Fruit fly (Drosophila melanogaster) whole organism, embryonic: ENCODE measurements around the gene Lcp65Ag3.
A peak's percentile ranks its signal among the peaks of the same experiment; 100 is the strongest.

Source experiments
- Atf-2 ChIP-seq: fragments of 200-800 bp; sonication (Bioruptor generic); optimal IDR thresholded peaks from 2 replicates; lab custom pipeline; 2016; ENCODE audit warnings: missing biosample characterization, missing genetic modification characterization
- Atf3 ChIP-seq: fragments of 200-800 bp; sonication (Bioruptor generic); optimal IDR thresholded peaks from 3 replicates; lab custom pipeline; 2016; ENCODE audit warnings: missing biosample characterization, missing genetic modification characterization
- B-H1 ChIP-seq: fragments of 200-800 bp; sonication (Bioruptor generic); IDR thresholded peaks from 3 replicates; pipeline ENCODE4 v1.3.6; 2022; ENCODE audit warnings: missing biosample characterization, missing genetic modification characterization
- BEAF-32 ChIP-seq: fragments of 200-800 bp; sonication (Bioruptor generic); optimal IDR thresholded peaks from 3 replicates; lab custom pipeline; 2017; ENCODE audit warnings: missing biosample characterization, missing genetic modification characterization, mild to moderate bottlenecking, moderate library complexity, missing genetic modification reagents
- Bdp1 ChIP-seq: fragments of 200-800 bp; sonication (Bioruptor generic); optimal IDR thresholded peaks from 3 replicates; lab custom pipeline; 2016; ENCODE audit warnings: missing biosample characterization, missing genetic modification characterization
- CG1024 ChIP-seq: fragments of 200-800 bp; sonication (Bioruptor generic); IDR thresholded peaks from 2 replicates; pipeline ENCODE4 v1.3.6; 2022; ENCODE audit warnings: missing biosample characterization, missing genetic modification characterization
- CG10267 ChIP-seq: fragments of 200-800 bp; sonication (Bioruptor generic); optimal IDR thresholded peaks from 2 replicates; lab custom pipeline; 2018; ENCODE audit warnings: missing biosample characterization, mild to moderate bottlenecking, missing genetic modification characterization, moderate library complexity
- CG10366 ChIP-seq: fragments of 200-800 bp; sonication (Bioruptor generic); IDR thresholded peaks from 2 replicates; pipeline ENCODE4 v1.3.6; 2022; ENCODE audit warnings: missing biosample characterization, missing genetic modification characterization
- CG12391 ChIP-seq: fragments of 200-800 bp; sonication (Bioruptor generic); optimal IDR thresholded peaks from 3 replicates; lab custom pipeline; 2018; ENCODE audit warnings: missing biosample characterization, mild to moderate bottlenecking, missing genetic modification characterization, moderate library complexity
- CG13894 ChIP-seq: fragments of 200-800 bp; sonication (Bioruptor generic); optimal IDR thresholded peaks from 3 replicates; lab custom pipeline; 2018; ENCODE audit warnings: missing biosample characterization, mild to moderate bottlenecking, missing genetic modification characterization, moderate library complexity
- CG15073 ChIP-seq: fragments of 200-800 bp; sonication (Bioruptor generic); optimal IDR thresholded peaks from 2 replicates; lab custom pipeline; 2016; ENCODE audit warnings: missing biosample characterization, missing genetic modification characterization
- CG17829 ChIP-seq: fragments of 200-800 bp; optimal IDR thresholded peaks from 2 replicates; lab custom pipeline; 2019; ENCODE audit warnings: missing biosample characterization, mild to moderate bottlenecking, missing genetic modification characterization, moderate library complexity
- CG2712 ChIP-seq: fragments of 200-800 bp; optimal IDR thresholded peaks from 3 replicates; lab custom pipeline; 2019; ENCODE audit warnings: missing biosample characterization, mild to moderate bottlenecking, missing genetic modification characterization, moderate library complexity
- CG31388 ChIP-seq: fragments of 200-800 bp; sonication (Bioruptor generic); optimal IDR thresholded peaks from 2 replicates; lab custom pipeline; 2016; ENCODE audit warnings: missing biosample characterization, missing genetic modification characterization
- CG31441 ChIP-seq: fragments of 200-800 bp; sonication (Bioruptor generic); IDR thresholded peaks from 2 replicates; pipeline ENCODE4 v1.3.6; 2022; ENCODE audit warnings: missing biosample characterization, missing genetic modification characterization
- CG34376 ChIP-seq: fragments of 200-800 bp; sonication (Bioruptor generic); optimal IDR thresholded peaks from 2 replicates; lab custom pipeline; 2018; ENCODE audit warnings: missing biosample characterization, mild to moderate bottlenecking, missing genetic modification characterization
- CG6683 ChIP-seq: fragments of 200-800 bp; sonication (Bioruptor generic); optimal IDR thresholded peaks from 2 replicates; lab custom pipeline; 2017; ENCODE audit warnings: missing biosample characterization, mild to moderate bottlenecking, missing genetic modification characterization, missing genetic modification reagents
- CG7928 ChIP-seq: fragments of 200-800 bp; sonication (Bioruptor generic); optimal IDR thresholded peaks from 2 replicates; lab custom pipeline; 2017; ENCODE audit warnings: missing biosample characterization, mild to moderate bottlenecking, missing genetic modification characterization
- CG8281 ChIP-seq: fragments of 200-800 bp; sonication (Bioruptor generic); optimal IDR thresholded peaks from 2 replicates; lab custom pipeline; 2018; ENCODE audit warnings: missing biosample characterization, mild to moderate bottlenecking, missing genetic modification characterization, moderate library complexity
- CoRest ChIP-seq: fragments of 200-800 bp; sonication (Bioruptor generic); optimal IDR thresholded peaks from 3 replicates; lab custom pipeline; 2018; ENCODE audit warnings: missing biosample characterization, mild to moderate bottlenecking, missing genetic modification characterization, moderate library complexity
- D ChIP-seq, 2 experiments: fragments of 200-800 bp in 1 of 2; fragments of >200 bp in 1 of 2; sonication (Bioruptor generic) in 1 of 2; optimal IDR thresholded peaks; 2 replicates in 1 of 2; 3 replicates in 1 of 2; lab custom pipeline; 2017; ENCODE audit warnings: mild to moderate bottlenecking in 1 of 2, missing biosample characterization in 1 of 2, missing genetic modification characterization in 1 of 2, missing genetic modification reagents in 1 of 2
- Dip3 ChIP-seq: fragments of 200-800 bp; sonication (Bioruptor generic); optimal IDR thresholded peaks from 3 replicates; lab custom pipeline; 2016; ENCODE audit warnings: missing biosample characterization, missing genetic modification characterization
- Dref ChIP-seq: fragments of 200-800 bp; sonication (Bioruptor generic); IDR thresholded peaks from 2 replicates; pipeline ENCODE4 v1.3.6; 2022; ENCODE audit warnings: missing biosample characterization, missing genetic modification characterization
- E2f1 ChIP-seq: fragments of 200-800 bp; sonication (Bioruptor generic); IDR thresholded peaks from 2 replicates; pipeline ENCODE4 v1.3.6; 2022; ENCODE audit warnings: missing biosample characterization, missing genetic modification characterization
- E2f2 ChIP-seq: fragments of 200-800 bp; sonication (Bioruptor generic); IDR thresholded peaks from 2 replicates; pipeline ENCODE4 v1.3.6; 2022; ENCODE audit warnings: missing biosample characterization, missing genetic modification characterization
- Hr3 ChIP-seq: fragments of 200-800 bp; sonication (Bioruptor generic); optimal IDR thresholded peaks from 3 replicates; lab custom pipeline; 2016; ENCODE audit warnings: missing biosample characterization, missing genetic modification characterization
- Mad ChIP-seq: fragments of 200-800 bp; sonication (Bioruptor generic); optimal IDR thresholded peaks from 2 replicates; lab custom pipeline; 2016; ENCODE audit warnings: missing biosample characterization, missing genetic modification characterization
- NC2β ChIP-seq: fragments of 200-800 bp; sonication (Bioruptor generic); optimal IDR thresholded peaks from 2 replicates; lab custom pipeline; 2016; ENCODE audit warnings: missing biosample characterization, missing genetic modification characterization
- Nf-YB ChIP-seq: fragments of 200-800 bp; sonication (Bioruptor generic); optimal IDR thresholded peaks from 3 replicates; lab custom pipeline; 2019; ENCODE audit warnings: missing biosample characterization, mild to moderate bottlenecking, missing genetic modification characterization, moderate library complexity
- Sry-β ChIP-seq: fragments of 200-800 bp; sonication (Bioruptor generic); optimal IDR thresholded peaks from 2 replicates; lab custom pipeline; 2018; ENCODE audit warnings: missing biosample characterization, mild to moderate bottlenecking, missing genetic modification characterization, moderate library complexity
- Ssrp ChIP-seq: fragments of 200-800 bp; sonication (Bioruptor generic); optimal IDR thresholded peaks from 2 replicates; lab custom pipeline; 2018; ENCODE audit warnings: missing biosample characterization, mild to moderate bottlenecking, missing genetic modification characterization, moderate library complexity
- bcd ChIP-seq: fragments of 200-800 bp; sonication (Bioruptor generic); optimal IDR thresholded peaks from 2 replicates; lab custom pipeline; 2017; ENCODE audit warnings: missing biosample characterization, mild to moderate bottlenecking, missing genetic modification characterization
- br ChIP-seq: fragments of >200 bp; optimal IDR thresholded peaks from 2 replicates; lab custom pipeline; 2017
- cwo ChIP-seq: fragments of 200-800 bp; sonication (Bioruptor generic); optimal IDR thresholded peaks from 3 replicates; lab custom pipeline; 2017; ENCODE audit warnings: missing biosample characterization, missing genetic modification characterization, mild to moderate bottlenecking, moderate library complexity, missing genetic modification reagents
- dpn ChIP-seq, 2 experiments: fragments of 200-800 bp; sonication (Bioruptor generic); optimal IDR thresholded peaks; 3 replicates each; lab custom pipeline; 2016; ENCODE audit warnings: missing biosample characterization in 2 of 2, missing genetic modification characterization in 2 of 2
- ewg ChIP-seq: fragments of 200-800 bp; sonication (Bioruptor generic); optimal IDR thresholded peaks from 3 replicates; lab custom pipeline; 2017; ENCODE audit warnings: mild to moderate bottlenecking, missing biosample characterization, missing genetic modification reagents, missing genetic modification characterization
- fd96Cb ChIP-seq: fragments of 200-800 bp; sonication (Bioruptor generic); optimal IDR thresholded peaks from 2 replicates; lab custom pipeline; 2018; ENCODE audit warnings: missing biosample characterization, mild to moderate bottlenecking, missing genetic modification characterization, moderate library complexity
- fru ChIP-seq: fragments of >200 bp; optimal IDR thresholded peaks from 2 replicates; lab custom pipeline; 2017
- fu2 ChIP-seq: fragments of 200-800 bp; sonication (Bioruptor generic); optimal IDR thresholded peaks from 2 replicates; lab custom pipeline; 2016; ENCODE audit warnings: missing biosample characterization, missing genetic modification characterization
- gem ChIP-seq: fragments of 200-800 bp; sonication (Bioruptor generic); optimal IDR thresholded peaks from 2 replicates; lab custom pipeline; 2019; ENCODE audit warnings: missing biosample characterization, mild to moderate bottlenecking, missing genetic modification characterization, moderate library complexity
- kay ChIP-seq: fragments of 200-800 bp; sonication (Bioruptor generic); optimal IDR thresholded peaks from 2 replicates; lab custom pipeline; 2016; ENCODE audit warnings: missing biosample characterization, missing genetic modification characterization
- luna ChIP-seq: fragments of 200-800 bp; sonication (Bioruptor generic); optimal IDR thresholded peaks from 2 replicates; lab custom pipeline; 2016; ENCODE audit warnings: missing biosample characterization, missing genetic modification characterization
- oc ChIP-seq: fragments of 200-800 bp; sonication (Bioruptor generic); optimal IDR thresholded peaks from 2 replicates; lab custom pipeline; 2018; ENCODE audit warnings: missing biosample characterization, mild to moderate bottlenecking, missing genetic modification characterization, moderate library complexity
- pb ChIP-seq: fragments of 200-800 bp; sonication (Bioruptor generic); optimal IDR thresholded peaks from 3 replicates; lab custom pipeline; 2016; ENCODE audit warnings: missing biosample characterization, missing genetic modification characterization
- repo ChIP-seq: fragments of 200-800 bp; sonication (Bioruptor generic); optimal IDR thresholded peaks from 2 replicates; lab custom pipeline; 2016; ENCODE audit warnings: missing biosample characterization, missing genetic modification characterization
- rib ChIP-seq: fragments of 200-800 bp; sonication (Bioruptor generic); IDR thresholded peaks from 2 replicates; pipeline ENCODE4 v1.3.6; 2022; ENCODE audit warnings: missing biosample characterization, missing genetic modification characterization
- sens-2 ChIP-seq: fragments of 200-800 bp; sonication (Bioruptor generic); IDR thresholded peaks from 2 replicates; pipeline ENCODE4 v1.3.6; 2022; ENCODE audit warnings: missing biosample characterization, missing genetic modification characterization
- shn ChIP-seq: fragments of 200-800 bp; sonication (Bioruptor generic); optimal IDR thresholded peaks from 3 replicates; lab custom pipeline; 2016; ENCODE audit warnings: missing biosample characterization, missing genetic modification characterization
- stc ChIP-seq: fragments of 200-800 bp; sonication (Bioruptor generic); IDR thresholded peaks from 2 replicates; pipeline ENCODE4 v1.3.6; 2022; ENCODE audit warnings: missing biosample characterization, missing genetic modification characterization
- tna ChIP-seq: fragments of 200-800 bp; sonication (Bioruptor generic); IDR thresholded peaks from 2 replicates; pipeline ENCODE4 v1.3.6; 2022; ENCODE audit warnings: missing biosample characterization, missing genetic modification characterization; ENCODE audit not compliant: partially characterized antibody

Gene Lcp65Ag3

dm6 chr3L:6157327-6158032 is 26.7 kb upstream of the Lcp65Ag3 start, which contains the start of gene CG13297 (continued):
- TF ChIP-seq luna (GFP tag; lab: Kevin White, UChicago) = no peak
- TF ChIP-seq CG31388 (GFP tag; lab: Kevin White, UChicago) = no peak
- no peak for TF ChIP-seq CG6683 (GFP tag; lab: Kevin White, UChicago)
- no peak for TF ChIP-seq Sry-β
- no peak for TF ChIP-seq CG7928 (GFP tag; lab: Kevin White, UChicago)
- TF ChIP-seq BEAF-32 (GFP tag; lab: Kevin White, UChicago) = no peak
- no peak for TF ChIP-seq fru (lab: Kevin White, UChicago)
- peak; percentile 10 for TF ChIP-seq Hr3 (GFP tag; lab: Kevin White, UChicago)
- TF ChIP-seq sens-2 = no peak
- TF ChIP-seq Mad = no peak
- TF ChIP-seq Ssrp = peak; percentile 68
- TF ChIP-seq CG8281 (tag; lab: Kevin White, UChicago) = peak; percentile 27
- no peak for TF ChIP-seq shn (GFP tag; lab: Kevin White, UChicago)
- peak; percentile 61 for TF ChIP-seq CG17829
- TF ChIP-seq CG15073 = no peak
- no peak for TF ChIP-seq Atf3 (GFP tag; lab: Kevin White, UChicago)
- no peak for TF ChIP-seq CG13894 (tag; lab: Kevin White, UChicago)
- peak; percentile 50 for TF ChIP-seq CG10267
- TF ChIP-seq tna (GFP tag; lab: Robert Waterston, UW) = no peak
- peak; percentile 16 for TF ChIP-seq oc
- no peak for TF ChIP-seq CG1024
- TF ChIP-seq stc = peak; percentile 53; the same call in 1 of the 2 replicates
- TF ChIP-seq Dref (GFP tag; lab: Robert Waterston, UW) = no peak
- no peak for TF ChIP-seq repo
- TF ChIP-seq CG12391 (tag; lab: Kevin White, UChicago) = peak; percentile 44
- peak; percentile 78 for TF ChIP-seq CG2712 (tag; lab: Kevin White, UChicago)
- no peak for TF ChIP-seq Atf-2 (GFP tag; lab: Kevin White, UChicago)
- TF ChIP-seq bcd (GFP tag; lab: Kevin White, UChicago) = peak; percentile 41
- TF ChIP-seq Bdp1 (GFP tag; lab: Kevin White, UChicago) = no peak
- no peak for TF ChIP-seq Nf-YB
- TF ChIP-seq B-H1 (GFP tag; lab: Robert Waterston, UW) = peak; percentile 48; the same call in 2 of the 3 replicates
- no peak for TF ChIP-seq kay (GFP tag; lab: Kevin White, UChicago)
- TF ChIP-seq cwo (GFP tag; lab: Kevin White, UChicago) = no peak
- no peak for TF ChIP-seq Dip3 (GFP tag; lab: Kevin White, UChicago)
- no peak for TF ChIP-seq pb
- no peak for TF ChIP-seq NC2β (GFP tag; lab: Kevin White, UChicago)
- no peak for TF ChIP-seq D (optimal IDR thresholded peaks at IDR 0.05; lab: Kevin White, UChicago)
- TF ChIP-seq D (GFP tag; optimal IDR thresholded peaks at IDR 0.05; lab: Kevin White, UChicago) = peak; percentile 57
- TF ChIP-seq rib (GFP tag; lab: Robert Waterston, UW) = no peak
- TF ChIP-seq CoRest (tag; lab: Kevin White, UChicago) = peak; percentile 69
- TF ChIP-seq CG10366 = peak; percentile 61
- TF ChIP-seq ewg (GFP tag; lab: Kevin White, UChicago) = peak; percentile 21
- peak; percentile 74 for TF ChIP-seq gem (tag; lab: Kevin White, UChicago)
- peak; percentile 44; the same call in 1 of the 2 replicates for TF ChIP-seq E2f1 (GFP tag; lab: Robert Waterston, UW)
- no peak for TF ChIP-seq CG34376 (GFP tag; lab: Kevin White, UChicago)
- TF ChIP-seq dpn (GFP tag; optimal IDR thresholded peaks at IDR 0.05; lab: Kevin White, UChicago) = peak in 1 of 2 experiments; percentile 10
- TF ChIP-seq fd96Cb = peak; percentile 71
- 0 out of 2 replicates have a peak, but pooled peaks have one; percentile 10 for TF ChIP-seq E2f2 (GFP tag; lab: Robert Waterston, UW)
- TF ChIP-seq fu2 (GFP tag; lab: Kevin White, UChicago) = no peak
- peak; percentile 84 for TF ChIP-seq CG31441 (GFP tag; lab: Robert Waterston, UW)
- TF ChIP-seq br (lab: Kevin White, UChicago) = no peak
